Worm (Caenorhabditis elegans) whole organism, midembryonic: ENCODE results near the gene msp-10.

Experiments
- T22C8.4 ChIP-seq: fragments of 200-800 bp; sonication (Bioruptor generic); IDR thresholded peaks from 2 replicates; pipeline ENCODE4 v1.3.6; 2022; ENCODE audit warnings: missing genetic modification characterization, missing compliant biosample characterization
- cog-1 ChIP-seq: sonication (generic microtip); optimal IDR thresholded peaks from 2 replicates; lab custom pipeline; 2016; ENCODE audit warnings: missing genetic modification characterization, missing compliant biosample characterization
- flt-1 ChIP-seq: fragments of 200-800 bp; sonication (Bioruptor generic); IDR thresholded peaks from 2 replicates; pipeline ENCODE4 v1.3.6; 2022; ENCODE audit warnings: missing genetic modification characterization, missing compliant biosample characterization
- klf-2 ChIP-seq: fragments of 200-800 bp; sonication (Bioruptor generic); conservative IDR thresholded peaks from 2 replicates; pipeline ENCODE4 v1.3.6; 2022; ENCODE audit warnings: missing genetic modification reagents, missing genetic modification characterization, missing compliant biosample characterization
- med-1 ChIP-seq: sonication (generic microtip); optimal IDR thresholded peaks from 2 replicates; lab custom pipeline; 2017; ENCODE audit warnings: missing genetic modification characterization, mild to moderate bottlenecking, missing compliant biosample characterization, antibody characterized with exemption, missing genetic modification reagents; ENCODE audit not compliant: insufficient read depth
- ref-1 ChIP-seq: fragments of 200-800 bp; sonication (Bioruptor generic); conservative IDR thresholded peaks from 2 replicates; pipeline ENCODE4 v1.3.6; 2022; ENCODE audit warnings: missing genetic modification reagents, missing genetic modification characterization, missing compliant biosample characterization
- tab-1 ChIP-seq: fragments of 200-800 bp; sonication (Bioruptor generic); IDR thresholded peaks from 2 replicates; pipeline ENCODE4 v1.3.6; 2022; ENCODE audit warnings: missing genetic modification characterization, missing compliant biosample characterization
- ztf-23 ChIP-seq: fragments of 200-800 bp; sonication (Bioruptor generic); IDR thresholded peaks from 2 replicates; pipeline ENCODE4 v1.3.6; 2022; ENCODE audit warnings: missing genetic modification reagents, missing genetic modification characterization, missing compliant biosample characterization
- ztf-29 ChIP-seq: fragments of 200-800 bp; sonication (Bioruptor generic); IDR thresholded peaks from 2 replicates; pipeline ENCODE4 v1.3.6; 2022; ENCODE audit warnings: missing genetic modification reagents, missing genetic modification characterization, missing compliant biosample characterization

The msp-10 gene

ce11 chrIV:9850931-9851330, 13.5 kb downstream of the msp-10 start, which contains the start of gene ssp-10:
TSS of gene ssp-10 (minus strand) at chrIV:9851031.
- no peak for TF ChIP-seq ztf-23
- no peak for TF ChIP-seq med-1 (GFP tag; lab: Kevin White, UChicago)
- no peak for TF ChIP-seq cog-1 (tag; lab: Kevin White, UChicago)
- no peak for TF ChIP-seq flt-1
- no peak for TF ChIP-seq klf-2
- TF ChIP-seq ref-1 (GFP tag; lab: Robert Waterston, UW): no peak
- no peak for TF ChIP-seq ztf-29 (GFP tag; lab: Robert Waterston, UW)
- no peak for TF ChIP-seq tab-1 (GFP tag; lab: Robert Waterston, UW)
- no peak for TF ChIP-seq T22C8.4 (GFP tag; lab: Robert Waterston, UW)

ce11 chrIV:9852250-9852649, 14.8 kb downstream of the msp-10 start, which contains the start of gene ssq-1:
TSS of gene ssq-1 (plus strand) at chrIV:9852550.
- TF ChIP-seq T22C8.4 (GFP tag; lab: Robert Waterston, UW) (no peak), med-1 (GFP tag; lab: Kevin White, UChicago) (no peak), ztf-29 (GFP tag; lab: Robert Waterston, UW) (no peak), tab-1 (GFP tag; lab: Robert Waterston, UW) (no peak), cog-1 (tag; lab: Kevin White, UChicago) (no peak), ref-1 (GFP tag; lab: Robert Waterston, UW) (no peak), klf-2 (no peak), flt-1 (no peak), ztf-23 (no peak)

ce11 chrIV:9852818-9853466, 15.5 kb downstream of the msp-10 start:
- TF ChIP-seq T22C8.4 (GFP tag; lab: Robert Waterston, UW): no peak
- no peak for TF ChIP-seq flt-1
- TF ChIP-seq tab-1 (GFP tag; lab: Robert Waterston, UW): no peak
- TF ChIP-seq ztf-23: no peak
- no peak for TF ChIP-seq ztf-29 (GFP tag; lab: Robert Waterston, UW)
- no peak for TF ChIP-seq cog-1 (tag; lab: Kevin White, UChicago)
- no peak for TF ChIP-seq ref-1 (GFP tag; lab: Robert Waterston, UW)
- no peak for TF ChIP-seq klf-2
- no peak for TF ChIP-seq med-1 (GFP tag; lab: Kevin White, UChicago)

ce11 chrIV:9854952-9855351, 17.5 kb downstream of the msp-10 start:
- TF ChIP-seq flt-1 (no peak), cog-1 (tag; lab: Kevin White, UChicago) (no peak), ztf-23 (no peak), T22C8.4 (GFP tag; lab: Robert Waterston, UW) (no peak), ztf-29 (GFP tag; lab: Robert Waterston, UW) (no peak), tab-1 (GFP tag; lab: Robert Waterston, UW) (no peak), med-1 (GFP tag; lab: Kevin White, UChicago) (no peak)

ce11 chrIV:9855712-9856111, 18.3 kb downstream of the msp-10 start, which contains the start of gene K07F5.12:
TSS of gene K07F5.12 (plus strand) at chrIV:9856012.
- no peak for TF ChIP-seq T22C8.4 (GFP tag; lab: Robert Waterston, UW)
- no peak for TF ChIP-seq flt-1
- no peak for TF ChIP-seq cog-1 (tag; lab: Kevin White, UChicago)
- TF ChIP-seq klf-2: no peak
- no peak for TF ChIP-seq ztf-23
- TF ChIP-seq tab-1 (GFP tag; lab: Robert Waterston, UW): no peak
- no peak for TF ChIP-seq ztf-29 (GFP tag; lab: Robert Waterston, UW)
- no peak for TF ChIP-seq ref-1 (GFP tag; lab: Robert Waterston, UW)
- TF ChIP-seq med-1 (GFP tag; lab: Kevin White, UChicago): no peak

ce11 chrIV:9857952-9858488, 20.6 kb downstream of the msp-10 start, which contains the start of gene npp-1:
TSS of gene npp-1 (plus strand) at chrIV:9858488.
- TF ChIP-seq tab-1 (GFP tag; lab: Robert Waterston, UW): no peak

- TF ChIP-seq ztf-23: no peak
- TF ChIP-seq flt-1: no peak
- TF ChIP-seq med-1 (GFP tag; lab: Kevin White, UChicago): no peak
- TF ChIP-seq tab-1 (GFP tag; lab: Robert Waterston, UW): no peak
- no peak for TF ChIP-seq cog-1 (tag; lab: Kevin White, UChicago)
- TF ChIP-seq T22C8.4 (GFP tag; lab: Robert Waterston, UW): no peak
- TF ChIP-seq klf-2: no peak
- no peak for TF ChIP-seq ztf-29 (GFP tag; lab: Robert Waterston, UW)
- TF ChIP-seq ref-1 (GFP tag; lab: Robert Waterston, UW): no peak
Measured at ce11 chrIV:9858970-9859369, 21.5 kb downstream of the msp-10 start.

ce11 chrIV:9861921-9862320, 24.5 kb downstream of the msp-10 start, which contains the start of gene K07F5.14:
TSS of gene K07F5.14 (plus strand) at chrIV:9862221.
- TF ChIP-seq T22C8.4 (GFP tag; lab: Robert Waterston, UW) (no peak), ref-1 (GFP tag; lab: Robert Waterston, UW) (no peak), cog-1 (tag; lab: Kevin White, UChicago) (no peak), flt-1 (no peak), ztf-29 (GFP tag; lab: Robert Waterston, UW) (no peak), tab-1 (GFP tag; lab: Robert Waterston, UW) (no peak), med-1 (GFP tag; lab: Kevin White, UChicago) (no peak), klf-2 (no peak), ztf-23 (no peak)

ce11 chrIV:9863817-9864216, 26.4 kb downstream of the msp-10 start, which contains the start of gene K07F5.16:
TSS of gene K07F5.16 (plus strand) at chrIV:9864117.
- TF ChIP-seq tab-1 (GFP tag; lab: Robert Waterston, UW): no peak

- TF ChIP-seq klf-2 (no peak), ref-1 (GFP tag; lab: Robert Waterston, UW) (no peak), tab-1 (GFP tag; lab: Robert Waterston, UW) (no peak), T22C8.4 (GFP tag; lab: Robert Waterston, UW) (no peak), ztf-23 (no peak), flt-1 (no peak), ztf-29 (GFP tag; lab: Robert Waterston, UW) (no peak), cog-1 (tag; lab: Kevin White, UChicago) (no peak), med-1 (GFP tag; lab: Kevin White, UChicago) (no peak)
Measured at ce11 chrIV:9864778-9865177, 27.3 kb downstream of the msp-10 start, which contains the start of the genes K07F5.15 and K07F5.22. TSS of gene K07F5.15 (plus strand) at chrIV:9865078. TSS of gene K07F5.22 (plus strand) at chrIV:9865078.
